Fruit fly (Drosophila melanogaster) whole organism, embryonic: ENCODE results near the gene CG12182.

Experiments used
- Ada2b ChIP-seq: fragments of 200-800 bp; sonication (Bioruptor generic); IDR thresholded peaks from 2 replicates; pipeline ENCODE4 v1.3.6; 2022; ENCODE audit warnings: missing biosample characterization, missing genetic modification characterization
- Aef1 ChIP-seq: fragments of 200-800 bp; sonication (Bioruptor generic); IDR thresholded peaks from 3 replicates; pipeline ENCODE4 v1.3.6; 2022; ENCODE audit warnings: missing biosample characterization, missing genetic modification characterization
- C15 ChIP-seq: fragments of 200-800 bp; sonication (Bioruptor generic); IDR thresholded peaks from 3 replicates; pipeline ENCODE4 v1.3.6; 2022; ENCODE audit warnings: missing biosample characterization, missing genetic modification characterization
- CG10209 ChIP-seq: fragments of 200-800 bp; sonication (Bioruptor generic); optimal IDR thresholded peaks from 3 replicates; lab custom pipeline; 2017; ENCODE audit warnings: missing biosample characterization, mild to moderate bottlenecking, missing genetic modification characterization, missing genetic modification reagents
- CG10654 ChIP-seq: fragments of 200-800 bp; sonication (Bioruptor generic); optimal IDR thresholded peaks from 2 replicates; lab custom pipeline; 2016; ENCODE audit warnings: missing biosample characterization, missing genetic modification characterization
- CG11247 ChIP-seq: fragments of 200-800 bp; sonication (Bioruptor generic); IDR thresholded peaks from 2 replicates; pipeline ENCODE4 v1.3.6; 2022; ENCODE audit warnings: missing biosample characterization, missing genetic modification characterization
- CG11456 ChIP-seq: fragments of 200-800 bp; sonication (Bioruptor generic); IDR thresholded peaks from 3 replicates; pipeline ENCODE4 v1.3.6; 2022; ENCODE audit warnings: missing biosample characterization, missing genetic modification characterization
- CG14014 ChIP-seq: fragments of 200-800 bp; sonication (Bioruptor generic); IDR thresholded peaks from 2 replicates; pipeline ENCODE4 v1.3.6; 2022; ENCODE audit warnings: missing biosample characterization, missing genetic modification characterization
- CG15269 ChIP-seq: fragments of 200-800 bp; sonication (Bioruptor generic); optimal IDR thresholded peaks from 2 replicates; lab custom pipeline; 2018; ENCODE audit warnings: missing biosample characterization, mild to moderate bottlenecking, missing genetic modification characterization, moderate library complexity
- CG17359 ChIP-seq: fragments of 200-800 bp; sonication (Bioruptor generic); optimal IDR thresholded peaks from 3 replicates; lab custom pipeline; 2018; ENCODE audit warnings: missing biosample characterization, mild to moderate bottlenecking, missing genetic modification characterization, moderate library complexity
- CG30403 ChIP-seq: fragments of 200-800 bp; sonication (Bioruptor generic); optimal IDR thresholded peaks from 3 replicates; lab custom pipeline; 2016; ENCODE audit warnings: missing biosample characterization, missing genetic modification characterization
- CG31365 ChIP-seq: fragments of 200-800 bp; sonication (Bioruptor generic); optimal IDR thresholded peaks from 2 replicates; lab custom pipeline; 2018; ENCODE audit warnings: missing biosample characterization, mild to moderate bottlenecking, missing genetic modification characterization
- CG33557 ChIP-seq: fragments of 200-800 bp; sonication (Bioruptor generic); optimal IDR thresholded peaks from 2 replicates; lab custom pipeline; 2019; ENCODE audit warnings: missing biosample characterization, mild to moderate bottlenecking, missing genetic modification characterization, moderate library complexity
- CG3726 ChIP-seq: fragments of 200-800 bp; sonication (Bioruptor generic); IDR thresholded peaks from 3 replicates; pipeline ENCODE4, ENCODE4 v1.3.6; 2022; ENCODE audit warnings: missing biosample characterization, missing genetic modification characterization
- CG4282 ChIP-seq: fragments of 200-800 bp; sonication (Bioruptor generic); optimal IDR thresholded peaks from 2 replicates; lab custom pipeline; 2016; ENCODE audit warnings: missing biosample characterization, missing genetic modification characterization
- CG4360 ChIP-seq: fragments of 200-800 bp; sonication (Bioruptor generic); IDR thresholded peaks from 2 replicates; pipeline ENCODE4 v1.3.6; 2022; ENCODE audit warnings: missing biosample characterization, missing genetic modification characterization
- CG6689 ChIP-seq: fragments of 200-800 bp; sonication (Bioruptor generic); IDR thresholded peaks from 2 replicates; pipeline ENCODE4 v1.3.6; 2022; ENCODE audit warnings: missing biosample characterization, missing genetic modification characterization
- CG6813 ChIP-seq: fragments of 200-800 bp; sonication (Bioruptor generic); optimal IDR thresholded peaks from 2 replicates; lab custom pipeline; 2017; ENCODE audit warnings: missing biosample characterization, missing genetic modification characterization, mild to moderate bottlenecking, moderate library complexity, missing genetic modification reagents
- CG7786 ChIP-seq: fragments of 200-800 bp; sonication (Bioruptor generic); optimal IDR thresholded peaks from 2 replicates; lab custom pipeline; 2016; ENCODE audit warnings: missing biosample characterization, missing genetic modification characterization
- CG8281 ChIP-seq: fragments of 200-800 bp; sonication (Bioruptor generic); optimal IDR thresholded peaks from 2 replicates; lab custom pipeline; 2018; ENCODE audit warnings: missing biosample characterization, mild to moderate bottlenecking, missing genetic modification characterization, moderate library complexity
- CG9437 ChIP-seq: fragments of 200-800 bp; sonication (Bioruptor generic); optimal IDR thresholded peaks from 2 replicates; lab custom pipeline; 2018; ENCODE audit warnings: missing biosample characterization, mild to moderate bottlenecking, missing genetic modification characterization
- Hr3 ChIP-seq: fragments of 200-800 bp; sonication (Bioruptor generic); optimal IDR thresholded peaks from 3 replicates; lab custom pipeline; 2016; ENCODE audit warnings: missing biosample characterization, missing genetic modification characterization
- Med ChIP-seq: fragments of 200-800 bp; sonication (Bioruptor generic); peaks from one replicate; lab custom pipeline; 2016; ENCODE audit warnings: missing biosample characterization, missing genetic modification characterization, mild to moderate bottlenecking, inconsistent platforms, moderate library complexity
- NFAT ChIP-seq: fragments of 200-800 bp; sonication (Bioruptor generic); IDR thresholded peaks from 2 replicates; pipeline ENCODE4 v1.3.6; 2022; ENCODE audit warnings: missing biosample characterization, missing genetic modification characterization
- Ptx1 ChIP-seq: fragments of 200-800 bp; sonication (Bioruptor generic); IDR thresholded peaks from 2 replicates; pipeline ENCODE4 v1.3.6; 2022; ENCODE audit warnings: missing biosample characterization, missing genetic modification characterization
- Ravus ChIP-seq: fragments of 200-800 bp; sonication (Bioruptor generic); IDR thresholded peaks from 2 replicates; pipeline ENCODE4 v1.3.6; 2022; ENCODE audit warnings: missing biosample characterization, missing genetic modification characterization
- Scr ChIP-seq: fragments of 200-800 bp; sonication (Bioruptor generic); IDR thresholded peaks from 2 replicates; pipeline ENCODE4 v1.3.6; 2022; ENCODE audit warnings: missing biosample characterization, missing genetic modification characterization; ENCODE audit not compliant: partially characterized antibody
- cwo ChIP-seq: fragments of 200-800 bp; sonication (Bioruptor generic); optimal IDR thresholded peaks from 3 replicates; lab custom pipeline; 2017; ENCODE audit warnings: missing biosample characterization, missing genetic modification characterization, mild to moderate bottlenecking, moderate library complexity, missing genetic modification reagents
- da ChIP-seq: fragments of 200-800 bp; sonication (Bioruptor generic); optimal IDR thresholded peaks from 2 replicates; lab custom pipeline; 2016; ENCODE audit warnings: missing biosample characterization, missing genetic modification characterization
- dan ChIP-seq: fragments of 200-800 bp; sonication (Bioruptor generic); IDR thresholded peaks from 2 replicates; pipeline ENCODE4 v1.3.6; 2022; ENCODE audit warnings: missing biosample characterization, missing genetic modification characterization
- dmrt11E ChIP-seq: fragments of 200-800 bp; sonication (Bioruptor generic); optimal IDR thresholded peaks from 3 replicates; lab custom pipeline; 2018; ENCODE audit warnings: missing biosample characterization, mild to moderate bottlenecking, missing genetic modification characterization, moderate library complexity
- emc ChIP-seq: fragments of 200-800 bp; sonication (Bioruptor generic); optimal IDR thresholded peaks from 2 replicates; lab custom pipeline; 2016; ENCODE audit warnings: missing biosample characterization, missing genetic modification characterization
- ewg ChIP-seq: fragments of 200-800 bp; sonication (Bioruptor generic); optimal IDR thresholded peaks from 3 replicates; lab custom pipeline; 2017; ENCODE audit warnings: mild to moderate bottlenecking, missing biosample characterization, missing genetic modification reagents, missing genetic modification characterization
- fu2 ChIP-seq: fragments of 200-800 bp; sonication (Bioruptor generic); optimal IDR thresholded peaks from 2 replicates; lab custom pipeline; 2016; ENCODE audit warnings: missing biosample characterization, missing genetic modification characterization
- gem ChIP-seq: fragments of 200-800 bp; sonication (Bioruptor generic); optimal IDR thresholded peaks from 2 replicates; lab custom pipeline; 2019; ENCODE audit warnings: missing biosample characterization, mild to moderate bottlenecking, missing genetic modification characterization, moderate library complexity
- gfzf ChIP-seq: fragments of 200-800 bp; sonication (Bioruptor generic); optimal IDR thresholded peaks from 2 replicates; lab custom pipeline; 2016; ENCODE audit warnings: missing biosample characterization, mild to moderate bottlenecking, missing genetic modification characterization, moderate library complexity
- lov ChIP-seq, 2 experiments: fragments of 200-800 bp in 1 of 2; fragments of >200 bp in 1 of 2; sonication (Bioruptor generic) in 1 of 2; IDR thresholded peaks in 1 of 2; optimal IDR thresholded peaks in 1 of 2; 2 replicates in 1 of 2; 3 replicates in 1 of 2; pipeline versions ENCODE4 v1.3.6 to Lab custom; 2017 to 2022; ENCODE audit warnings: missing biosample characterization in 1 of 2, missing genetic modification characterization in 1 of 2
- mirr ChIP-seq: fragments of 200-800 bp; sonication (Bioruptor generic); optimal IDR thresholded peaks from 3 replicates; lab custom pipeline; 2018; ENCODE audit warnings: missing biosample characterization, mild to moderate bottlenecking, missing genetic modification characterization
- nerfin-2 ChIP-seq: fragments of 200-800 bp; sonication (Bioruptor generic); IDR thresholded peaks from 2 replicates; pipeline ENCODE4 v1.3.6; 2022; ENCODE audit warnings: missing biosample characterization, missing genetic modification characterization; ENCODE audit not compliant: partially characterized antibody
- nmo ChIP-seq: fragments of 200-800 bp; sonication (Bioruptor generic); optimal IDR thresholded peaks from 2 replicates; lab custom pipeline; 2018; ENCODE audit warnings: missing biosample characterization, mild to moderate bottlenecking, missing genetic modification characterization, moderate library complexity
- otp ChIP-seq: fragments of 200-800 bp; sonication (Bioruptor generic); IDR thresholded peaks from 3 replicates; pipeline ENCODE4, ENCODE4 v1.3.6; 2022; ENCODE audit warnings: missing biosample characterization, missing genetic modification characterization
- prd ChIP-seq, 3 experiments: fragments of >200 bp in 2 of 3; fragments of 200-800 bp in 1 of 3; sonication (Bioruptor generic) in 1 of 3; optimal IDR thresholded peaks in 2 of 3; IDR thresholded peaks in 1 of 3; 2 replicates in 2 of 3; 3 replicates in 1 of 3; pipeline versions ENCODE4 v1.3.6 to Lab custom; 2017 to 2022; ENCODE audit warnings: missing biosample characterization in 1 of 3, missing genetic modification characterization in 1 of 3
- tx ChIP-seq: fragments of 200-800 bp; sonication (Bioruptor generic); optimal IDR thresholded peaks from 2 replicates; lab custom pipeline; 2016; ENCODE audit warnings: missing biosample characterization, missing genetic modification characterization
- vnd ChIP-seq: fragments of 200-800 bp; sonication (Bioruptor generic); IDR thresholded peaks from 3 replicates; pipeline ENCODE4 v1.3.6; 2022; ENCODE audit warnings: missing biosample characterization, missing genetic modification characterization; ENCODE audit not compliant: partially characterized antibody
- wek ChIP-seq: fragments of 200-800 bp; sonication (Bioruptor generic); optimal IDR thresholded peaks from 3 replicates; lab custom pipeline; 2018; ENCODE audit warnings: missing biosample characterization, mild to moderate bottlenecking, missing genetic modification characterization, moderate library complexity

Gene CG12182

dm6 chr3L:2636023-2636968, 36.9 kb upstream of the CG12182 start (continued):
- TF ChIP-seq CG17359 (tag; lab: Kevin White, UChicago) (peak; percentile 19), otp (no peak), CG10654 (GFP tag; lab: Kevin White, UChicago) (peak; percentile 16), Ptx1 (GFP tag; lab: Robert Waterston, UW) (no peak), CG7786 (no peak), Ada2b (GFP tag; lab: Robert Waterston, UW) (0 out of 2 replicates have a peak, but pooled peaks have one; percentile 24), lov (optimal IDR thresholded peaks at IDR 0.05; lab: Kevin White, UChicago) (no peak), lov (GFP tag; IDR thresholded peaks at IDR 0.05; lab: Robert Waterston, UW) (no peak), CG31365 (no peak), dmrt11E (tag; lab: Kevin White, UChicago) (no peak), cwo (GFP tag; lab: Kevin White, UChicago) (peak; percentile 9), C15 (no peak), CG4360 (peak; percentile 94), vnd (no peak), Ravus (GFP tag; lab: Robert Waterston, UW) (no peak), nerfin-2 (GFP tag; lab: Robert Waterston, UW) (no peak), prd (optimal IDR thresholded peaks at IDR 0.05; lab: Kevin White, UChicago) (no peak), prd (GFP tag; IDR thresholded peaks at IDR 0.05; lab: Robert Waterston, UW) (no peak), fu2 (no peak), tx (GFP tag; lab: Kevin White, UChicago) (no peak), nmo (GFP tag; lab: Kevin White, UChicago) (peak; percentile 6)

DNA sequence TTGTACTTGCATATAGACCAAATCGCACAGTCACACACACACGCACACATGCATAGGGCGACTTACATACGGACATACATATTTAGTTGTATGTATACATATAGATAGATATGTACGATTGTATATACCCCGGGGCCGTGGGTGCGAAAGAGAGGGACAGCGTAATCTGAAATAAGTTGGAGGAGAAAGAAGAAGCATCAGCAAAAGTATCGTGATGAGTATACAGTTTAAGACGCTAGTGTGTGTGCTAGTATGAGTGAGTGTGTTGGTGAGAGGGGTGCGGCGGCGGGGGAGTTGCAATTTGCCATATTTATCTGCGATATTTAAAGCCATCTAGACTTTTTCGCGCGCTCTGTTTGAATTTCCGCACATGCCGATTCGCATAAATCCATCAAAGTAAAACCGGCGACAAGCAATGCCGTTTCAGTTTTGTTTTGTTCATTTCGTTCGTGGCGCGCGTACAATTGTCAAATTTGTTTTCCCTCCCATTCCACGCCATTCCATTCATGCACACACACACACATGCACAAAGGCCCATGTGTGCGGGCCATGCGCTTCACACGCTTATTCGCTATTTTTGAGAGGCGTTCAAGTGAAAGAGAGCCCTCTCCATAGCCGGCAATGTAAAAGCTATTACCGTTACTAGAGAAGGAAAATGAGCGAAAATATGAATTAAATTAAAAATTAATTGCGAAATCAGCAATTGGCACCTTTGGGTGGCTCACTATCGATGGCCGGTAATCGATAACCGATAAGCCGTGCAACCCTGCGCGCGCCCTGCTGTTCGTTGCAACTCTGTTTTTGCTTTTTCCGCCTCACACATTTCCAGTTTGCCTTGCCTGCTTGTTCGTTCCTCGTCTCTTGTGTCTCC, 35.8 kb upstream of the CG12182 start:
- peak; percentile 96 for TF ChIP-seq mirr
- TF ChIP-seq Aef1 (GFP tag; lab: Robert Waterston, UW), result 0 out of 3 replicates have a peak, but pooled peaks have one; percentile 9
- peak; percentile 89 for TF ChIP-seq CG11456 (GFP tag; lab: Robert Waterston, UW)
- TF ChIP-seq Scr (GFP tag; lab: Robert Waterston, UW), result peak; percentile 78
- peak; percentile 61 for TF ChIP-seq CG6689 (GFP tag; lab: Robert Waterston, UW)
- peak; percentile 90 for TF ChIP-seq ewg (GFP tag; lab: Kevin White, UChicago)
- TF ChIP-seq da, result peak; percentile 82
- peak; percentile 81 for TF ChIP-seq CG14014 (GFP tag; lab: Robert Waterston, UW)
- TF ChIP-seq Hr3 (GFP tag; lab: Kevin White, UChicago), result peak; percentile 44
- TF ChIP-seq CG8281 (tag; lab: Kevin White, UChicago), result peak; percentile 50
- peak; percentile 76 for TF ChIP-seq CG10209 (GFP tag; lab: Kevin White, UChicago)
- no peak for TF ChIP-seq CG4282 (GFP tag; lab: Kevin White, UChicago)
- no peak for TF ChIP-seq CG3726 (GFP tag; lab: Robert Waterston, UW)
- peak; percentile 68 for TF ChIP-seq CG9437 (GFP tag; lab: Kevin White, UChicago)
- TF ChIP-seq CG33557 (GFP tag; lab: Kevin White, UChicago), result peak; percentile 88
- TF ChIP-seq dan (GFP tag; lab: Robert Waterston, UW), result no peak
- TF ChIP-seq NFAT (GFP tag; lab: Robert Waterston, UW), result peak; percentile 85
- TF ChIP-seq wek (GFP tag; lab: Kevin White, UChicago), result peak; percentile 87
- peak; percentile 32 for TF ChIP-seq gfzf (GFP tag; lab: Kevin White, UChicago)
- peak; percentile 52 for TF ChIP-seq gem (tag; lab: Kevin White, UChicago)
- peak; percentile 83 for TF ChIP-seq emc (GFP tag; lab: Kevin White, UChicago)
- TF ChIP-seq Med (GFP tag; lab: Kevin White, UChicago), result peak; percentile 98
- peak; percentile 87 for TF ChIP-seq CG6813 (GFP tag; lab: Kevin White, UChicago)
- TF ChIP-seq CG11247, result peak; percentile 82
- TF ChIP-seq CG15269 (tag; lab: Kevin White, UChicago), result peak; percentile 74
- peak; percentile 73 for TF ChIP-seq CG30403 (GFP tag; lab: Kevin White, UChicago)
